Fruit fly (Drosophila melanogaster): ENCODE data around the gene mfr.

DNA sequence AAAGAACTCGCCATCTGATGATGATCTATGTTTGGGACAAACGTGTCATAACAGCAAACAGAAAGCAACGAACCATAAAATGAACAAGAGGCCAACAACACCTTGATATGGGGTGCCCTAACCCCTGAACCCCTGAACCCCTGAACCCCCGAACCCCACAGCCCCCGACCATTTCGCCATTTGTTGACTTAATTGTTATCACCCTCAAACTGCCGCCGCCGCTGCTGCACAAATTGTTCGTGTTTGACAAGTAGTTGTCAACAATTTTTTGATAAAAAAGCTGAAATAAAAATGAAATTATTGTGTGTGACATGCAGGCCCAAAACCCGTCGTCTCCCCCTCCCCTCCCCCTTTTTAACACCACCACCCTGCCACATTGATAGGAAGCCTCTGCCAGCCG is 39.4 kb downstream of the mfr start:
- TF ChIP-seq Jra (GFP tag; optimal IDR thresholded peaks at IDR 0.05) (no peak), h (GFP tag; optimal IDR thresholded peaks at IDR 0.05) (no peak), HLH106 (tag; optimal IDR thresholded peaks at IDR 0.05) (no peak), Dif (GFP tag; optimal IDR thresholded peaks at IDR 0.05; ENCODE audit: partially characterized antibody) (no peak), pan (optimal IDR thresholded peaks at IDR 0.05) (no peak), usp (GFP tag; optimal IDR thresholded peaks at IDR 0.05) (no peak), Myc (optimal IDR thresholded peaks at IDR 0.05) (no peak), Hr78 (GFP tag; optimal IDR thresholded peaks at IDR 0.05) (no peak), Dfd (GFP tag; optimal IDR thresholded peaks at IDR 0.05) (no peak), tai (GFP tag; optimal IDR thresholded peaks at IDR 0.05) (no peak), sv (GFP tag; optimal IDR thresholded peaks at IDR 0.05) (no peak)
